Worm (Caenorhabditis elegans): Measurements from ENCODE around the gene sel-5.
A peak's percentile ranks its signal among the peaks of the same experiment; 100 is the strongest.

sel-5 gene

ce11 chrIII:4560393-4560890 lies 17.8 kb downstream of the sel-5 start (continued):
- TF ChIP-seq nhr-76 (tag; optimal IDR thresholded peaks at IDR 0.05) (no peak), mes-2 (tag; optimal IDR thresholded peaks at IDR 0.05; ENCODE audit: poor library complexity, severe bottlenecking) (peak; percentile 66), jun-1 (tag; optimal IDR thresholded peaks at IDR 0.05) (no peak), gei-8 (GFP tag; optimal IDR thresholded peaks at IDR 0.05) (peak; percentile 8), set-16 (GFP tag; IDR thresholded peaks at IDR 0.05) (peak; percentile 67), sdz-12 (GFP tag; optimal IDR thresholded peaks at IDR 0.05) (no peak), dmd-6 (GFP tag; IDR thresholded peaks at IDR 0.05) (peak; percentile 64), F10B5.3 (tag; optimal IDR thresholded peaks at IDR 0.05) (peak; percentile 62), hif-1 (tag; optimal IDR thresholded peaks at IDR 0.05) (peak in 1 of 2 experiments; percentile 59), nhr-237 (tag; optimal IDR thresholded peaks at IDR 0.05) (no peak), nhr-48 (tag; optimal IDR thresholded peaks at IDR 0.05) (peak; percentile 76), Y75B8A.6 (GFP tag; IDR thresholded peaks at IDR 0.05) (no peak), daf-19 (GFP tag; conservative IDR thresholded peaks at IDR 0.05) (no peak), pha-4 (GFP tag; IDR thresholded peaks at IDR 0.05) (peak; percentile 72), pha-4 (tag; optimal IDR thresholded peaks at IDR 0.05) (peak; percentile 83), zfp-3 (GFP tag; conservative IDR thresholded peaks at IDR 0.05) (0 out of 2 replicates have a peak, but pooled peaks have one; percentile 27), attf-4 (tag; optimal IDR thresholded peaks at IDR 0.05) (peak; percentile 67), pqm-1 (tag; optimal IDR thresholded peaks at IDR 0.05) (peak; percentile 26), daf-16 (GFP tag; optimal IDR thresholded peaks at IDR 0.05) (peak in 1 of 2 experiments; percentile 63), daf-16 (tag; optimal IDR thresholded peaks at IDR 0.05) (peak; percentile 53), R02D3.7 (tag; optimal IDR thresholded peaks at IDR 0.05) (no peak), nhr-25 (tag; optimal IDR thresholded peaks at IDR 0.05; ENCODE audit: borderline replicate concordance, insufficient read depth) (peak; percentile 91), lin-15B (tag; optimal IDR thresholded peaks at IDR 0.05) (no peak), lin-29 (GFP tag; IDR thresholded peaks at IDR 0.05) (0 out of 2 replicates have a peak, but pooled peaks have one; percentile 44), nhr-28 (tag; optimal IDR thresholded peaks at IDR 0.05) (peak; percentile 75), nhr-11 (tag; optimal IDR thresholded peaks at IDR 0.05) (peak; percentile 34)

ce11 chrIII:4555345-4555744 lies 22.9 kb downstream of the sel-5 start:
- TF ChIP-seq lsy-2 (tag; optimal IDR thresholded peaks at IDR 0.05) = peak in 1 of 2 experiments; percentile 14
- TF ChIP-seq sdz-12 (GFP tag; optimal IDR thresholded peaks at IDR 0.05) = no peak
- TF ChIP-seq nhr-77 (tag; optimal IDR thresholded peaks at IDR 0.05) = no peak
- no peak for TF ChIP-seq ceh-32 (tag; optimal IDR thresholded peaks at IDR 0.05; ENCODE audit: poor library complexity)
- peak; percentile 15 for TF ChIP-seq rbr-2 (tag; optimal IDR thresholded peaks at IDR 0.05)
- no peak for TF ChIP-seq snpc-4 (tag; optimal IDR thresholded peaks at IDR 0.05)
- TF ChIP-seq hmg-1.1 (GFP tag; IDR thresholded peaks at IDR 0.05) = peak; percentile 31; the same call in 1 of the 2 replicates
- no peak for TF ChIP-seq madf-9 (GFP tag; conservative IDR thresholded peaks at IDR 0.05)
- TF ChIP-seq nhr-25 (tag; optimal IDR thresholded peaks at IDR 0.05; ENCODE audit: borderline replicate concordance, insufficient read depth) = no peak
- no peak for TF ChIP-seq lim-7 (GFP tag; IDR thresholded peaks at IDR 0.05)

ce11 chrIII:4553316-4553715 lies 24.9 kb downstream of the sel-5 start, which contains the start of gene imph-1:
Gene imph-1, plus strand, starts transcription at chrIII:4553616.
- TF ChIP-seq unc-130 (GFP tag; optimal IDR thresholded peaks at IDR 0.05) (no peak), lin-38 (GFP tag; IDR thresholded peaks at IDR 0.05) (no peak), ceh-20 (GFP tag; IDR thresholded peaks at IDR 0.05) (no peak), nhr-6 (tag; optimal IDR thresholded peaks at IDR 0.05) (no peak), snpc-4 (tag; optimal IDR thresholded peaks at IDR 0.05) (no peak), mdl-1 (tag; optimal IDR thresholded peaks at IDR 0.05) (no peak), ceh-32 (tag; optimal IDR thresholded peaks at IDR 0.05; ENCODE audit: poor library complexity) (no peak), attf-4 (tag; optimal IDR thresholded peaks at IDR 0.05) (no peak), nhr-28 (tag; optimal IDR thresholded peaks at IDR 0.05) (no peak), dpl-1 (GFP tag; optimal IDR thresholded peaks at IDR 0.05) (no peak), mxl-2 (GFP tag; conservative IDR thresholded peaks at IDR 0.05) (no peak), nhr-41 (GFP tag; IDR thresholded peaks at IDR 0.05) (no peak), Y105C5A.15 (GFP tag; IDR thresholded peaks at IDR 0.05) (no peak), aly-2 (tag; optimal IDR thresholded peaks at IDR 0.05) (no peak)
